Worm (Caenorhabditis elegans) whole organism, L1 larva: ENCODE data around the gene mrps-21.
A peak's percentile ranks its signal among the peaks of the same experiment; 100 is the strongest.

Experiments
- C04F5.9 ChIP-seq: sonication (generic microtip); optimal IDR thresholded peaks from 2 replicates; lab custom pipeline; 2016; ENCODE audit warnings: missing genetic modification characterization, missing compliant biosample characterization
- C34B4.2 ChIP-seq: sonication (generic microtip); optimal IDR thresholded peaks from 2 replicates; lab custom pipeline; 2017; ENCODE audit warnings: mild to moderate bottlenecking, missing genetic modification characterization, missing compliant biosample characterization
- F16B12.6 ChIP-seq: fragments of 150-350 bp; optimal IDR thresholded peaks from 2 replicates; lab custom pipeline; 2014; ENCODE audit warnings: missing biosample characterization, missing genetic modification characterization
- Y116A8C.19 ChIP-seq: sonication (generic microtip); optimal IDR thresholded peaks from 2 replicates; lab custom pipeline; 2016; ENCODE audit warnings: missing compliant biosample characterization, missing genetic modification characterization, borderline replicate concordance
- aha-1 ChIP-seq: fragments of 150-350 bp; optimal IDR thresholded peaks from 2 replicates; lab custom pipeline; 2014; ENCODE audit warnings: missing biosample characterization, missing genetic modification characterization
- alr-1 ChIP-seq: fragments of 200-800 bp; sonication (Bioruptor generic); optimal IDR thresholded peaks from 2 replicates; lab custom pipeline; 2018; ENCODE audit warnings: borderline replicate concordance, mild to moderate bottlenecking, missing genetic modification characterization, missing compliant biosample characterization
- aly-2 ChIP-seq: fragments of 150-350 bp; optimal IDR thresholded peaks from 2 replicates; lab custom pipeline; 2014; ENCODE audit warnings: missing biosample characterization, missing genetic modification characterization
- ama-1 ChIP-seq: fragments of 150-350 bp; optimal IDR thresholded peaks from 2 replicates; lab custom pipeline; 2014
- ceh-8 ChIP-seq: fragments of 200-800 bp; sonication (Bioruptor generic); optimal IDR thresholded peaks from 2 replicates; lab custom pipeline; 2018; ENCODE audit warnings: mild to moderate bottlenecking, missing genetic modification characterization, moderate library complexity, missing compliant biosample characterization
- ceh-90 ChIP-seq: sonication (generic microtip); optimal IDR thresholded peaks from 2 replicates; lab custom pipeline; 2016; ENCODE audit warnings: missing genetic modification characterization, missing compliant biosample characterization
- dsc-1 ChIP-seq: sonication (generic microtip); optimal IDR thresholded peaks from 2 replicates; lab custom pipeline; 2016; ENCODE audit warnings: mild to moderate bottlenecking, missing genetic modification characterization, missing compliant biosample characterization
- efl-1 ChIP-seq, 4 experiments: fragments of 150-350 bp; optimal IDR thresholded peaks in 3 of 4; peaks in 1 of 4; 1 replicate in 1 of 4; 2 replicates in 3 of 4; lab custom pipeline; 2014; ENCODE audit warnings: missing biosample characterization in 2 of 4, missing genetic modification characterization in 2 of 4, missing genetic modification reagents in 2 of 4
- egl-27 ChIP-seq, 2 experiments: fragments of 150-350 bp in 1 of 2; sonication (generic microtip); optimal IDR thresholded peaks; 3 replicates each; lab custom pipeline; 2017 to 2018; ENCODE audit warnings: missing biosample characterization in 2 of 2, missing genetic modification characterization in 2 of 2, missing genetic modification reagents in 2 of 2
- elt-2 ChIP-seq: sonication (generic microtip); optimal IDR thresholded peaks from 2 replicates; lab custom pipeline; 2016; ENCODE audit warnings: missing genetic modification characterization, mild to moderate bottlenecking, inconsistent platforms, missing compliant biosample characterization, missing genetic modification reagents
- elt-3 ChIP-seq, 6 experiments: fragments of 150-350 bp in 1 of 6; sonication (generic microtip); optimal IDR thresholded peaks; 2 replicates each; lab custom pipeline; 2017 to 2018; ENCODE audit warnings: missing biosample characterization in 6 of 6, missing genetic modification characterization in 6 of 6, inconsistent platforms in 1 of 6
- ets-5 ChIP-seq: fragments of 200-800 bp; sonication (Bioruptor generic); IDR thresholded peaks from 2 replicates; pipeline ENCODE4 v1.3.6; 2022; ENCODE audit warnings: missing genetic modification characterization, missing compliant biosample characterization
- fkh-10 ChIP-seq: sonication (generic microtip); optimal IDR thresholded peaks from 2 replicates; lab custom pipeline; 2017; ENCODE audit warnings: missing biosample characterization, missing genetic modification reagents, missing genetic modification characterization
- hpl-2 ChIP-seq: fragments of 150-350 bp; optimal IDR thresholded peaks from 2 replicates; lab custom pipeline; 2014; ENCODE audit warnings: missing biosample characterization, missing genetic modification reagents, missing genetic modification characterization
- lin-15B ChIP-seq: fragments of 150-350 bp; sonication (generic microtip); optimal IDR thresholded peaks from 3 replicates; lab custom pipeline; 2014; ENCODE audit warnings: missing biosample characterization, missing genetic modification characterization
- lin-35 ChIP-seq, 2 experiments: fragments of 150-350 bp; optimal IDR thresholded peaks; 2 replicates each; lab custom pipeline; 2014; ENCODE audit warnings: missing biosample characterization in 2 of 2, missing genetic modification characterization in 2 of 2, missing genetic modification reagents in 2 of 2
- lin-39 ChIP-seq: fragments of 150-350 bp; optimal IDR thresholded peaks from 2 replicates; lab custom pipeline; 2014; ENCODE audit warnings: missing biosample characterization, missing genetic modification reagents, missing genetic modification characterization
- mdl-1 ChIP-seq, 2 experiments: fragments of 150-350 bp; optimal IDR thresholded peaks; 2 replicates each; lab custom pipeline; 2014 to 2017; ENCODE audit warnings: missing biosample characterization in 2 of 2, missing genetic modification characterization in 2 of 2, inconsistent platforms in 1 of 2
- mef-2 ChIP-seq: fragments of 150-350 bp; optimal IDR thresholded peaks from 2 replicates; lab custom pipeline; 2014; ENCODE audit warnings: missing biosample characterization, missing genetic modification characterization
- mep-1 ChIP-seq: fragments of 150-350 bp; optimal IDR thresholded peaks from 2 replicates; lab custom pipeline; 2014; ENCODE audit warnings: missing biosample characterization, missing genetic modification characterization
- nhr-11 ChIP-seq: fragments of 150-350 bp; optimal IDR thresholded peaks from 2 replicates; lab custom pipeline; 2014; ENCODE audit warnings: missing biosample characterization, missing genetic modification characterization
- nhr-237 ChIP-seq: fragments of 150-350 bp; optimal IDR thresholded peaks from 2 replicates; lab custom pipeline; 2014; ENCODE audit warnings: missing biosample characterization, missing genetic modification characterization
- nhr-71 ChIP-seq: sonication (generic microtip); optimal IDR thresholded peaks from 2 replicates; lab custom pipeline; 2016; ENCODE audit warnings: mild to moderate bottlenecking, missing genetic modification characterization, moderate library complexity, missing compliant biosample characterization
- nhr-84 ChIP-seq: sonication (generic microtip); optimal IDR thresholded peaks from 2 replicates; lab custom pipeline; 2017; ENCODE audit warnings: missing biosample characterization, missing genetic modification characterization
- nhr-85 ChIP-seq: sonication (generic microtip); peaks from one replicate; lab custom pipeline; 2016; ENCODE audit warnings: missing genetic modification characterization, inconsistent platforms, missing compliant biosample characterization
- pag-3 ChIP-seq: sonication (generic microtip); optimal IDR thresholded peaks from 2 replicates; lab custom pipeline; 2017; ENCODE audit warnings: missing genetic modification characterization, mild to moderate bottlenecking, missing compliant biosample characterization, antibody characterized with exemption, borderline replicate concordance; ENCODE audit not compliant: insufficient read depth
- rnt-1 ChIP-seq: sonication (generic microtip); optimal IDR thresholded peaks from 2 replicates; lab custom pipeline; 2016; ENCODE audit warnings: mild to moderate bottlenecking, missing genetic modification characterization, moderate library complexity, missing compliant biosample characterization
- skn-1 ChIP-seq: fragments of 150-350 bp; optimal IDR thresholded peaks from 2 replicates; lab custom pipeline; 2014; ENCODE audit warnings: missing biosample characterization, missing genetic modification characterization
- snu-23 ChIP-seq: sonication (generic microtip); optimal IDR thresholded peaks from 2 replicates; lab custom pipeline; 2016; ENCODE audit warnings: missing genetic modification characterization, missing compliant biosample characterization
- sup-37 ChIP-seq: fragments of 200-800 bp; sonication (Bioruptor generic); optimal IDR thresholded peaks from 2 replicates; lab custom pipeline; 2018; ENCODE audit warnings: mild to moderate bottlenecking, missing genetic modification characterization, missing compliant biosample characterization
- unc-130 ChIP-seq: fragments of 150-350 bp; optimal IDR thresholded peaks from 2 replicates; lab custom pipeline; 2017; ENCODE audit warnings: missing biosample characterization, missing genetic modification characterization, inconsistent platforms
- unc-30 ChIP-seq: sonication (generic microtip); optimal IDR thresholded peaks from 2 replicates; lab custom pipeline; 2017; ENCODE audit warnings: missing biosample characterization, missing genetic modification characterization
- unc-98 ChIP-seq: fragments of 200-800 bp; sonication (Bioruptor generic); IDR thresholded peaks from 2 replicates; pipeline ENCODE4 v1.3.6; 2022; ENCODE audit warnings: missing genetic modification characterization, missing compliant biosample characterization
- ztf-4 ChIP-seq: fragments of 150-350 bp; optimal IDR thresholded peaks from 2 replicates; lab custom pipeline; 2014; ENCODE audit warnings: missing biosample characterization, missing genetic modification characterization

The mrps-21 gene

DNA sequence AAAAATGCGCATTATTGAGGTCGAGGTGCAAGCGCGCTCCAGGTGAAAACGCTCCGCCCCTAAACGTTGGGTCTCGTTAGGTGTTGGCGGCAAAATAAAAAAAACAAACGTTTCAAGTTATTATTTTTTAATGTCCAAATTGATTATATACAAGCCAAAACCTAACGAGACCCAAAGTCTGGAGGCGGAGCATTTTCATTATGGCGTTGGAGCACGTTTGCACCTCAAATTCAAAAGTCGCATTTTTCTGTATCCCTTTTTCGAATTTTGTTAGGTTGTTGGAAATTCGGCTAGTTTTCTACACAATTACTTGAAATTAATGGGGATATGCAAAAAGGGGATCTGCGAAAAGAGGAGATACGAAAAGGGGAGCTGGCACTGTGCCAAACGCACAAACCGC lies 1.4 kb downstream of the mrps-21 start, which contains the start of gene col-111:
Gene col-111 (minus strand): TSS at position 101 of the 400 bp plus-strand sequence.
- TF ChIP-seq mep-1 (tag; lab: Kevin White, UChicago) = no peak
- no peak for TF ChIP-seq efl-1 (optimal IDR thresholded peaks at IDR 0.05; lab: Kevin White, UChicago)
- peak in 1 of 2 experiments; percentile 55 for TF ChIP-seq efl-1 (GFP tag; optimal IDR thresholded peaks at IDR 0.05 in 1 of 2; lab: Kevin White, UChicago)

ce11 chrIV:4656380-4656779 lies 2.9 kb downstream of the mrps-21 start:
- no peak for TF ChIP-seq hpl-2 (GFP tag; lab: Kevin White, UChicago)
- no peak for TF ChIP-seq efl-1 (optimal IDR thresholded peaks at IDR 0.05; lab: Kevin White, UChicago)
- TF ChIP-seq efl-1 (GFP tag; optimal IDR thresholded peaks at IDR 0.05 in 1 of 2; lab: Kevin White, UChicago) = peak in 1 of 2 experiments; percentile 67
- TF ChIP-seq, all 84 proteins: peak for 1

DNA sequence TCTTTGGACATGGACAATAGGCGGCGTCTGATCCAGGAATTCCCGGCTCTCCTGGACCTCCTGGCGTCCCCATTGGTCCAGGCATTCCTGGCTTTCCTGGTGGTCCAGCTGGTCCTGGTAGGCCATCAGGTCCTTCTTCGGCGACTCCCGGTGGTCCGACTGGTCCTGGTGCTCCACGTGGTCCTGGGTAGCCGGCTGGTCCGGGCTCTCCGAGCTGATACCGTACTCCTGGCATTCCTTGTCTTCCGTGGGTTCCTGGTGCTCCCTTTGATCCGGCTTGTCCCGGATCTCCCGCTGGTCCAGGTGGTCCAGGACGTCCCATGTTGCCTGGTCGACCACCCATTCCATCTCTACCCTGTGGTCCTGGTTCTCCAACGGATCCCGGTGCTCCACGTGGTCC lies 3.3 kb downstream of the mrps-21 start:
- TF ChIP-seq ceh-8 (GFP tag; lab: Kevin White, UChicago) (peak; percentile 19), dsc-1 (no peak)

- no peak for TF ChIP-seq mdl-1 (tag; optimal IDR thresholded peaks at IDR 0.05; lab: Kevin White, UChicago)
- no peak for TF ChIP-seq unc-130 (tag; lab: Kevin White, UChicago)
- TF ChIP-seq ceh-90 (tag; lab: Kevin White, UChicago) = no peak
- no peak for TF ChIP-seq ztf-4 (tag; lab: Kevin White, UChicago)
- no peak for TF ChIP-seq unc-30 (tag; lab: Kevin White, UChicago)
- no peak for TF ChIP-seq fkh-10 (GFP tag; lab: Kevin White, UChicago)
- TF ChIP-seq nhr-237 (tag; lab: Kevin White, UChicago) = no peak
- TF ChIP-seq aha-1 = no peak
- TF ChIP-seq ceh-8 (GFP tag; lab: Kevin White, UChicago) = no peak
- TF ChIP-seq C34B4.2 (tag; lab: Kevin White, UChicago) = no peak
- TF ChIP-seq F16B12.6 (tag; lab: Kevin White, UChicago) = no peak
- no peak for TF ChIP-seq egl-27 (tag; optimal IDR thresholded peaks at IDR 0.05; lab: Kevin White, UChicago)
- no peak for TF ChIP-seq nhr-11 (tag; lab: Kevin White, UChicago)
- no peak for TF ChIP-seq C04F5.9 (tag; lab: Kevin White, UChicago)
- no peak for TF ChIP-seq elt-2
- TF ChIP-seq lin-15B (tag; lab: Kevin White, UChicago) = no peak
Measured at ce11 chrIV:4653708-4654107, 5.6 kb downstream of the mrps-21 start.

DNA sequence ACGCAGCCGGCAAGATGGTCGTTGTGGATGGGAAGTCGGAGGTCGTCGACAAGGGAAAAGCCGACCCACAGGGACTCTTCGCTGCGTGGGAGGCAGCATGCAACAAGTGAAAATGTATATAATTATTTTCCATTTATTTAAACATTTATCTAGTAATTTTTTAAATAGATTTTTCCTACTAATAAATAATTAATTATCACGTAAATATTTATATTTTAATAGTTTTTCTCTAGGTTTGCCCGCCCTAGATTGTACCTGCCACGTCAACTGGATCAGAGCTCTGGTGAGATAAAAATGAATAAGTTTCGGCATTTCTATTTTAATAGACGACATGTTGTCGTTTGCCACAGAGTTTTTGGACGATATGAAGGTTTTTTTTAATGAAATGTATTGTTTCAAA lies 6.4 kb downstream of the mrps-21 start, which contains the start of gene psr-1:
Gene psr-1 (plus strand): TSS at position 301 of the 400 bp plus-strand sequence.
- TF ChIP-seq pag-3 = no peak

DNA sequence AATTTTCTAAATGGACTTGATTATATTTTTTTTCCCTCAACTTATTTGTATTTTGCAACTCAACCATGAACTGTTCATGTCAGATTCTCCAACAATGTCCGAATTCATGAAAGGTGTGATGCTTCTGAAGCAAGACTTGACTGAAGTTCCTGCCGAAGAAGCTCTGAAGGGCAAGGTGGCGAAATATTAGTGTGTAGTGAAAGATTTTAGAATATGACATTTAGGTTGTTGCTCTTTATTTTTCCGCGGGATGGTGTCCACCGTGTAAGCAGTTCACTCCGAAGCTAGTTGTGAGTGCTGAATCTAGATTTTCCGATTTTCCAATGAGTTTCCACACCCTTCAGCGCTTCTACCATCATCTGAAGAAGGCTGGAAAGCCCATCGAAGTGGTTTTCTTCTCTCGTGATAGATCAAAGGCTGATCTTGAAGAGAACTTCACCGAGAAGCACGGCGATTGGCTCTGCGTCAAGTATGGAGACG lies 6.9 kb downstream of the mrps-21 start, which contains the start of gene F29B9.5:
Gene F29B9.5 (plus strand): TSS at position 51 of the 480 bp plus-strand sequence.
- TF ChIP-seq egl-27 (tag; optimal IDR thresholded peaks at IDR 0.05; lab: Kevin White, UChicago) = no peak
- TF ChIP-seq nhr-85 (tag; lab: Kevin White, UChicago) = no peak
- TF ChIP-seq unc-30 (tag; lab: Kevin White, UChicago) = no peak
- TF ChIP-seq C34B4.2 (tag; lab: Kevin White, UChicago) = no peak
- TF ChIP-seq snu-23 (GFP tag; lab: Kevin White, UChicago) = no peak
- peak; percentile 18 for TF ChIP-seq rnt-1 (tag; lab: Kevin White, UChicago)
- peak; percentile 61 for TF ChIP-seq ama-1 (lab: Kevin White, UChicago)

DNA sequence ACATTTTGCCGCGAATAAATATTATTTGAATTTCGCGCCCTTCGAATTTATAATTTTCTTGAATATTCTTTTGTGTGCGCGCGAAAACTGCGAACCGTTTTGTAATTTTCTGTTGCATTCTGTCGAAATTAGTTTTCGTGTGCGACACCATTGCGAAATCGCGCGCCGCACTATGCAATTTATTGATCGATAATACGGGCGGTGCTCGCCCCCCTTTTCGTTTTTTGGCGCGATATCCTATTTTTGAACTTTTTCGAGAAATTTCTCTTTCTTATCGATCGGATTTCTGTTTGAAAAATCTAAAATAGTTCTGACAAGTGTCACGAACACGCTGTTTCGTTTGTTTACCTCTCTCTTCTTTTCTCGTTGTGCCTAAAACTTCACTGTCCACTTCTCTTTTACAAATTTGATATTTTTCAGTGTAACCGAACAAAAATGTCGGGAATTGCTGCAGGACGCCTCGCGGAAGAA lies 8.7 kb downstream of the mrps-21 start, which contains the start of gene ubc-9:
Gene ubc-9 (plus strand): TSS at position 421 of the 471 bp plus-strand sequence.
- TF ChIP-seq nhr-84 = no peak
- peak; percentile 56 for TF ChIP-seq skn-1
- peak; percentile 16 for TF ChIP-seq F16B12.6 (tag; lab: Kevin White, UChicago)
- no peak for TF ChIP-seq unc-98
- no peak for TF ChIP-seq alr-1 (tag; lab: Kevin White, UChicago)
- no peak for TF ChIP-seq ets-5
- TF ChIP-seq sup-37 (GFP tag; lab: Kevin White, UChicago) = no peak
- TF ChIP-seq Y116A8C.19 (tag; lab: Kevin White, UChicago) = no peak
- TF ChIP-seq mep-1 (tag; lab: Kevin White, UChicago) = peak; percentile 51
- TF ChIP-seq lin-35 (GFP tag; optimal IDR thresholded peaks at IDR 0.05; lab: Kevin White, UChicago) = peak; percentile 77 to 85
- no peak for TF ChIP-seq mef-2 (tag; lab: Kevin White, UChicago)
- no peak for TF ChIP-seq aly-2
- TF ChIP-seq egl-27 (tag; optimal IDR thresholded peaks at IDR 0.05; lab: Kevin White, UChicago) = no peak
- peak; percentile 85 for TF ChIP-seq nhr-85 (tag; lab: Kevin White, UChicago)
- peak; percentile 62 for TF ChIP-seq rnt-1 (tag; lab: Kevin White, UChicago)
- no peak for TF ChIP-seq lin-39
- TF ChIP-seq snu-23 (GFP tag; lab: Kevin White, UChicago) = peak; percentile 88
- TF ChIP-seq nhr-71 (tag; lab: Kevin White, UChicago) = peak; percentile 88
- TF ChIP-seq elt-3 (tag; optimal IDR thresholded peaks at IDR 0.05; lab: Kevin White, UChicago) = peak in 2 of 6 experiments; percentile 18 to 25
- TF ChIP-seq C04F5.9 (tag; lab: Kevin White, UChicago) = peak; percentile 30
